Worm (Caenorhabditis elegans): ENCODE data around the gene F41B4.3.

DNA sequence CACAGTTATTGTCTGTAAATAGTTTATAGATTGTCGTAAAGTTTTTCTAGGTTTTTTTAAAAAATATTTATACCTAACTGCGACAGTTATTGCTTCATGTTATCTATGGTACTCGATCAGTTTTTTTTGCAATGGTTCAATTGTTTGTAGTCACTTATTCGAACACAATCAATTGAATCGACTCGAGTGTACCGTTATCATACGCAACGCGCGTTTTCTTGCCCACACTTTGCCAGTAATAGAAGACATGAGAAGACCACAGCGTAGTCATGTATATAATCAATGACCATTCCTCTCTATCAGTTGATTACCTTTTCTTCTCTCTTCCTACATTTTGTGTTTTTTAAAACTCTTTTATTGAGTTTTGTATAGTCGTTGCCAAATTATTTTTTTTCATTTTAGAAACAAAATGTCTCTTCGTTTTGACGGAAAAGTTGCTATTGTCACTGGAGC, 17.9 kb downstream of the F41B4.3 start, which contains the start of gene dhs-28:
- TF ChIP-seq pqm-1 (tag; optimal IDR thresholded peaks at IDR 0.05) (no peak), unc-86 (tag; optimal IDR thresholded peaks at IDR 0.05) (no peak)

Data from whole organism, late embryonic.